Worm (Caenorhabditis elegans) whole organism, L2 larva: ENCODE data around the gene M18.3.

Experiments used
- R02D3.7 ChIP-seq: fragments of 150-350 bp; optimal IDR thresholded peaks from 2 replicates; lab custom pipeline; 2014; ENCODE audit warnings: missing biosample characterization, missing genetic modification characterization
- ceh-82 ChIP-seq: fragments of 150-350 bp; optimal IDR thresholded peaks from 2 replicates; lab custom pipeline; 2014; ENCODE audit warnings: missing biosample characterization, missing genetic modification characterization
- elt-1 ChIP-seq: fragments of 150-350 bp; optimal IDR thresholded peaks from 2 replicates; lab custom pipeline; 2014; ENCODE audit warnings: missing biosample characterization, missing genetic modification characterization
- fos-1 ChIP-seq: fragments of 150-350 bp; optimal IDR thresholded peaks from 2 replicates; lab custom pipeline; 2014; ENCODE audit warnings: missing biosample characterization, missing genetic modification characterization
- lin-13 ChIP-seq: fragments of 150-350 bp; optimal IDR thresholded peaks from 2 replicates; lab custom pipeline; 2014; ENCODE audit warnings: missing biosample characterization, missing genetic modification reagents, missing genetic modification characterization
- mab-5 ChIP-seq: fragments of 150-350 bp; optimal IDR thresholded peaks from 2 replicates; lab custom pipeline; 2014; ENCODE audit warnings: missing biosample characterization, missing genetic modification characterization
- nhr-11 ChIP-seq: fragments of 150-350 bp; optimal IDR thresholded peaks from 2 replicates; lab custom pipeline; 2014; ENCODE audit warnings: missing biosample characterization, missing genetic modification characterization
- nhr-237 ChIP-seq: fragments of 150-350 bp; optimal IDR thresholded peaks from 2 replicates; lab custom pipeline; 2014; ENCODE audit warnings: missing biosample characterization, missing genetic modification characterization
- unc-39 ChIP-seq: fragments of 150-350 bp; optimal IDR thresholded peaks from 2 replicates; lab custom pipeline; 2014; ENCODE audit warnings: missing biosample characterization, missing genetic modification characterization

- TF ChIP-seq mab-5: no peak
- no peak for TF ChIP-seq elt-1
- no peak for TF ChIP-seq R02D3.7 (tag; lab: Kevin White, UChicago)
- no peak for TF ChIP-seq lin-13 (GFP tag; lab: Kevin White, UChicago)
- no peak for TF ChIP-seq ceh-82 (tag; lab: Kevin White, UChicago)
- no peak for TF ChIP-seq fos-1 (tag; lab: Kevin White, UChicago)
- TF ChIP-seq nhr-11 (tag; lab: Kevin White, UChicago): no peak
- TF ChIP-seq unc-39 (tag; lab: Kevin White, UChicago): no peak
- no peak for TF ChIP-seq nhr-237 (tag; lab: Kevin White, UChicago)
Measured at ce11 chrIV:12056603-12057002, 49.1 kb upstream of the M18.3 start, which contains the start of gene K08E4.2.
